Fruit fly (Drosophila melanogaster) whole organism, embryonic: Measurements from ENCODE around the gene Idh3a.

ENCODE experiments used
- Awh ChIP-seq: fragments of 200-800 bp; sonication (Bioruptor generic); IDR thresholded peaks from 2 replicates; pipeline ENCODE4, ENCODE4 v1.3.6; 2022; ENCODE audit warnings: missing biosample characterization, missing genetic modification characterization
- Bdp1 ChIP-seq: fragments of 200-800 bp; sonication (Bioruptor generic); optimal IDR thresholded peaks from 3 replicates; lab custom pipeline; 2016; ENCODE audit warnings: missing biosample characterization, missing genetic modification characterization
- CG10267 ChIP-seq: fragments of 200-800 bp; sonication (Bioruptor generic); optimal IDR thresholded peaks from 2 replicates; lab custom pipeline; 2018; ENCODE audit warnings: missing biosample characterization, mild to moderate bottlenecking, missing genetic modification characterization, moderate library complexity
- CG12299 ChIP-seq: fragments of 200-800 bp; sonication (Bioruptor generic); optimal IDR thresholded peaks from 2 replicates; lab custom pipeline; 2018; ENCODE audit warnings: missing biosample characterization, mild to moderate bottlenecking, missing genetic modification characterization
- CG13424 ChIP-seq: fragments of 200-800 bp; sonication (Bioruptor generic); optimal IDR thresholded peaks from 2 replicates; lab custom pipeline; 2019; ENCODE audit warnings: missing biosample characterization, mild to moderate bottlenecking, missing genetic modification characterization, moderate library complexity
- CG13624 ChIP-seq: fragments of 200-800 bp; sonication (Bioruptor generic); optimal IDR thresholded peaks from 2 replicates; lab custom pipeline; 2016; ENCODE audit warnings: missing biosample characterization, missing genetic modification characterization
- CG13775 ChIP-seq: fragments of 200-800 bp; sonication (Bioruptor generic); optimal IDR thresholded peaks from 3 replicates; lab custom pipeline; 2017; ENCODE audit warnings: missing biosample characterization, mild to moderate bottlenecking, missing genetic modification characterization
- CG14860 ChIP-seq: fragments of 200-800 bp; sonication (Bioruptor generic); IDR thresholded peaks from 3 replicates; pipeline ENCODE4 v1.3.6; 2022; ENCODE audit warnings: missing biosample characterization, missing genetic modification characterization; ENCODE audit not compliant: partially characterized antibody
- CG15514 ChIP-seq: fragments of 200-800 bp; sonication (Bioruptor generic); optimal IDR thresholded peaks from 3 replicates; lab custom pipeline; 2017; ENCODE audit warnings: missing biosample characterization, missing genetic modification characterization, mild to moderate bottlenecking, moderate library complexity, missing genetic modification reagents
- CG16813 ChIP-seq: fragments of 200-800 bp; sonication (Bioruptor generic); IDR thresholded peaks from 3 replicates; pipeline ENCODE4 v1.3.6; 2022; ENCODE audit warnings: missing biosample characterization, missing genetic modification characterization; ENCODE audit not compliant: partially characterized antibody
- CG17829 ChIP-seq: fragments of 200-800 bp; optimal IDR thresholded peaks from 2 replicates; lab custom pipeline; 2019; ENCODE audit warnings: missing biosample characterization, mild to moderate bottlenecking, missing genetic modification characterization, moderate library complexity
- CG18599 ChIP-seq: fragments of 200-800 bp; sonication (Bioruptor generic); optimal IDR thresholded peaks from 3 replicates; lab custom pipeline; 2017; ENCODE audit warnings: missing biosample characterization, missing genetic modification characterization, mild to moderate bottlenecking, moderate library complexity, missing genetic modification reagents
- CG18619 ChIP-seq: fragments of 200-800 bp; sonication (Bioruptor generic); optimal IDR thresholded peaks from 3 replicates; lab custom pipeline; 2017; ENCODE audit warnings: missing biosample characterization, mild to moderate bottlenecking, missing genetic modification characterization
- CG2120 ChIP-seq: fragments of 200-800 bp; sonication (Bioruptor generic); optimal IDR thresholded peaks from 3 replicates; lab custom pipeline; 2016; ENCODE audit warnings: missing biosample characterization, missing genetic modification characterization
- CG2129 ChIP-seq: fragments of 200-800 bp; sonication (Bioruptor generic); IDR thresholded peaks from 2 replicates; pipeline ENCODE4 v1.3.6; 2022; ENCODE audit warnings: missing biosample characterization, missing genetic modification characterization; ENCODE audit not compliant: partially characterized antibody
- CG31224 ChIP-seq: fragments of 200-800 bp; sonication (Bioruptor generic); IDR thresholded peaks from 2 replicates; pipeline ENCODE4 v1.3.6; 2022; ENCODE audit warnings: missing biosample characterization, missing genetic modification characterization
- CG8388 ChIP-seq: fragments of 200-800 bp; sonication (Bioruptor generic); optimal IDR thresholded peaks from 2 replicates; lab custom pipeline; 2019; ENCODE audit warnings: missing biosample characterization, mild to moderate bottlenecking, missing genetic modification characterization, moderate library complexity
- Fer1 ChIP-seq: fragments of 200-800 bp; sonication (Bioruptor generic); optimal IDR thresholded peaks from 2 replicates; lab custom pipeline; 2017; ENCODE audit warnings: missing biosample characterization, mild to moderate bottlenecking, missing genetic modification characterization
- Gsc ChIP-seq: fragments of 200-800 bp; sonication (Bioruptor generic); IDR thresholded peaks from 2 replicates; pipeline ENCODE4 v1.3.6; 2022; ENCODE audit warnings: missing biosample characterization, missing genetic modification characterization
- HLH4C ChIP-seq: fragments of 200-800 bp; sonication (Bioruptor generic); IDR thresholded peaks from 3 replicates; pipeline ENCODE4 v1.3.6; 2022; ENCODE audit warnings: missing biosample characterization, missing genetic modification characterization; ENCODE audit not compliant: partially characterized antibody
- Hmr ChIP-seq: fragments of 200-800 bp; sonication (Bioruptor generic); optimal IDR thresholded peaks from 3 replicates; lab custom pipeline; 2017; ENCODE audit warnings: mild to moderate bottlenecking, missing biosample characterization, missing genetic modification reagents, missing genetic modification characterization
- Hr78 ChIP-seq, 2 experiments: fragments of 200-800 bp in 1 of 2; fragments of >200 bp in 1 of 2; sonication (Bioruptor generic) in 1 of 2; optimal IDR thresholded peaks; 2 replicates each; lab custom pipeline; 2017 to 2019; ENCODE audit warnings: missing biosample characterization in 2 of 2, missing genetic modification characterization in 2 of 2, mild to moderate bottlenecking in 1 of 2, moderate library complexity in 1 of 2
- MESR4 ChIP-seq: fragments of 200-800 bp; sonication (Bioruptor generic); optimal IDR thresholded peaks from 2 replicates; lab custom pipeline; 2018; ENCODE audit warnings: missing biosample characterization, mild to moderate bottlenecking, missing genetic modification characterization, moderate library complexity
- Max ChIP-seq: fragments of 200-800 bp; sonication (Bioruptor generic); optimal IDR thresholded peaks from 2 replicates; lab custom pipeline; 2016; ENCODE audit warnings: missing biosample characterization, mild to moderate bottlenecking, missing genetic modification characterization
- NFAT ChIP-seq: fragments of 200-800 bp; sonication (Bioruptor generic); IDR thresholded peaks from 2 replicates; pipeline ENCODE4 v1.3.6; 2022; ENCODE audit warnings: missing biosample characterization, missing genetic modification characterization
- Rfx ChIP-seq: fragments of 200-800 bp; sonication (Bioruptor generic); IDR thresholded peaks from 2 replicates; pipeline ENCODE4 v1.3.6; 2022; ENCODE audit warnings: missing biosample characterization, missing genetic modification characterization
- Scr ChIP-seq: fragments of 200-800 bp; sonication (Bioruptor generic); IDR thresholded peaks from 2 replicates; pipeline ENCODE4 v1.3.6; 2022; ENCODE audit warnings: missing biosample characterization, missing genetic modification characterization; ENCODE audit not compliant: partially characterized antibody
- Sry-δ ChIP-seq: fragments of 200-800 bp; sonication (Bioruptor generic); optimal IDR thresholded peaks from 2 replicates; lab custom pipeline; 2016; ENCODE audit warnings: missing biosample characterization, missing genetic modification characterization
- Xbp1 ChIP-seq: fragments of 200-800 bp; sonication (Bioruptor generic); optimal IDR thresholded peaks from 3 replicates; lab custom pipeline; 2016; ENCODE audit warnings: missing biosample characterization, mild to moderate bottlenecking, missing genetic modification characterization
- cg ChIP-seq: fragments of 200-800 bp; sonication (Bioruptor generic); optimal IDR thresholded peaks from 3 replicates; lab custom pipeline; 2019; ENCODE audit warnings: missing biosample characterization, mild to moderate bottlenecking, missing genetic modification characterization, moderate library complexity
- ci ChIP-seq: fragments of 200-800 bp; sonication (Bioruptor generic); IDR thresholded peaks from 3 replicates; pipeline ENCODE4 v1.3.6; 2022; ENCODE audit warnings: missing biosample characterization, missing genetic modification characterization
- gce ChIP-seq: fragments of 200-800 bp; sonication (Bioruptor generic); IDR thresholded peaks from 3 replicates; pipeline ENCODE4 v1.3.6; 2022; ENCODE audit warnings: missing biosample characterization, missing genetic modification characterization
- gcm2 ChIP-seq: fragments of 200-800 bp; sonication (Bioruptor generic); optimal IDR thresholded peaks from 2 replicates; lab custom pipeline; 2016; ENCODE audit warnings: missing biosample characterization, missing genetic modification characterization
- h ChIP-seq: fragments of >200 bp; optimal IDR thresholded peaks from 2 replicates; lab custom pipeline; 2017
- hkb ChIP-seq, 2 experiments: fragments of 200-800 bp in 1 of 2; fragments of >200 bp in 1 of 2; sonication (Bioruptor generic) in 1 of 2; IDR thresholded peaks in 1 of 2; optimal IDR thresholded peaks in 1 of 2; 2 replicates each; pipeline versions ENCODE4 v1.3.6 to Lab custom; 2017 to 2022; ENCODE audit warnings: missing biosample characterization in 1 of 2, missing genetic modification characterization in 1 of 2
- knrl ChIP-seq: fragments of 200-800 bp; sonication (Bioruptor generic); IDR thresholded peaks from 3 replicates; pipeline ENCODE4 v1.3.6; 2022; ENCODE audit warnings: missing biosample characterization, missing genetic modification characterization; ENCODE audit not compliant: partially characterized antibody
- lmd ChIP-seq: fragments of 200-800 bp; sonication (Bioruptor generic); IDR thresholded peaks from 2 replicates; pipeline ENCODE4 v1.3.6; 2022; ENCODE audit warnings: missing biosample characterization, missing genetic modification characterization
- maf-S ChIP-seq: fragments of 200-800 bp; sonication (Bioruptor generic); optimal IDR thresholded peaks from 2 replicates; lab custom pipeline; 2016; ENCODE audit warnings: missing biosample characterization, missing genetic modification characterization
- phol ChIP-seq: fragments of 200-800 bp; sonication (Bioruptor generic); optimal IDR thresholded peaks from 3 replicates; lab custom pipeline; 2018; ENCODE audit warnings: missing biosample characterization, mild to moderate bottlenecking, missing genetic modification characterization, moderate library complexity
- run ChIP-seq: fragments of 200-800 bp; sonication (Bioruptor generic); optimal IDR thresholded peaks from 3 replicates; lab custom pipeline; 2018; ENCODE audit warnings: missing biosample characterization, mild to moderate bottlenecking, missing genetic modification characterization
- sr ChIP-seq: fragments of 200-800 bp; sonication (Bioruptor generic); IDR thresholded peaks from 3 replicates; pipeline ENCODE4 v1.3.6; 2022; ENCODE audit warnings: missing biosample characterization, missing genetic modification characterization
- tll ChIP-seq, 2 experiments: fragments of 200-800 bp in 1 of 2; fragments of >200 bp in 1 of 2; sonication (Bioruptor generic) in 1 of 2; optimal IDR thresholded peaks; 2 replicates each; lab custom pipeline; 2017 to 2019; ENCODE audit warnings: missing biosample characterization in 2 of 2, missing genetic modification characterization in 2 of 2, mild to moderate bottlenecking in 1 of 2, moderate library complexity in 1 of 2
- tx ChIP-seq: fragments of 200-800 bp; sonication (Bioruptor generic); optimal IDR thresholded peaks from 2 replicates; lab custom pipeline; 2016; ENCODE audit warnings: missing biosample characterization, missing genetic modification characterization
- unc-4 ChIP-seq: fragments of 200-800 bp; sonication (Bioruptor generic); IDR thresholded peaks from 2 replicates; pipeline ENCODE4 v1.3.6; 2022; ENCODE audit warnings: missing biosample characterization, missing genetic modification characterization; ENCODE audit not compliant: partially characterized antibody
- vfl ChIP-seq: fragments of 200-800 bp; sonication (Bioruptor generic); optimal IDR thresholded peaks from 2 replicates; lab custom pipeline; 2016; ENCODE audit warnings: missing biosample characterization, missing genetic modification characterization
- vnd ChIP-seq: fragments of 200-800 bp; sonication (Bioruptor generic); IDR thresholded peaks from 3 replicates; pipeline ENCODE4 v1.3.6; 2022; ENCODE audit warnings: missing biosample characterization, missing genetic modification characterization; ENCODE audit not compliant: partially characterized antibody

Idh3a gene

DNA sequence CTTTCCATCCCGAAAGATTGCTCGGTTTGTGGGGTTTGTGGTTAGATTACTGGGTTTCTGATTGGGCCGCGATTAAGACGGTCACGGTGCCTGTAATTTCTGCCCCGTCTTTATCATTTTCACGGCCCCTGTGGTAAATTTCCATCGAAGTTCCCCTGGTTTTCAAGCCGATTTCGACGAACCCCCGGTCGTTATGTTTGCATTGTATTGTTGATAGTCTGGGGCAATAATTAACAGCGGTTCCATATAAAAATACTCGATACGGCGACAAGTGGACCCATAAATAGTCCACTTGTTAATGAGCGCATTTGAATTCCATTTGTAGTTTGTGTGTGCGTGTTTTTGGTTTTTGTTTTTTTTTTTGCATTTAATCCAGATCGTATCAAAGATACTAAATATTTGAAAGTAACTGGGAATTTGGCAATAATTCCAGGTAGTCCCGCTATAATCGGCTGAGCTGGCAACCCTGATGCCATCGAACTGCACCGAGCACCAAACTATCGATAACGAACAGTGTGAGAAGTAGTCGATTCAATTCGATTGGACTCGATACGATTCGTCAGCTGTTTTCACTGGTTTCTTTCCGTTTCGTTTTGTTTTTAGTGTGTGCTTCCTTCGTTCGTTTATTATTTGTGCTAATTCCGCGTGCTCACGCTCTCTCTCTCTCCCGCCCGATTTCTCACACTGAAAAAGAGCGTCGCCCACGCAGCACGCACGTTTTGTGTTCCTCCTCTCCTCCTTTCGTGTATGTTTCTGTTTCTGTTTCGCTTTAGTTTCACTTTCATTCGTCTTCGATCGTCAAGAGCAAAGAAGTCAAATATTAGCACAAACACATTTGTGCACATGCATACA, 16.1 kb downstream of the Idh3a start (continued):
- TF ChIP-seq CG18619 (GFP tag; lab: Kevin White, UChicago) (peak; percentile 20), HLH4C (GFP tag; lab: Robert Waterston, UW) (peak; percentile 80), tll (GFP tag; optimal IDR thresholded peaks at IDR 0.05; lab: Kevin White, UChicago) (peak in 1 of 2 experiments; percentile 66), MESR4 (GFP tag; lab: Kevin White, UChicago) (peak; percentile 15), Max (GFP tag; lab: Kevin White, UChicago) (peak; percentile 65), NFAT (GFP tag; lab: Robert Waterston, UW) (peak; percentile 60; the same call in 1 of the 2 replicates), sr (GFP tag; lab: Robert Waterston, UW) (peak; percentile 99), vfl (GFP tag; lab: Kevin White, UChicago) (peak; percentile 2), gce (GFP tag; lab: Robert Waterston, UW) (0 out of 3 replicates have a peak, but pooled peaks have one; percentile 28), CG15514 (peak; percentile 90), CG8388 (GFP tag; lab: Kevin White, UChicago) (no peak), CG12299 (tag; lab: Kevin White, UChicago) (peak; percentile 1), vnd (peak; percentile 77), Hmr (GFP tag; lab: Kevin White, UChicago) (no peak), knrl (GFP tag; lab: Robert Waterston, UW) (peak; percentile 76), gcm2 (no peak), CG16813 (peak; percentile 84), CG2120 (GFP tag; lab: Kevin White, UChicago) (peak; percentile 64), hkb (optimal IDR thresholded peaks at IDR 0.05; lab: Kevin White, UChicago) (no peak), hkb (GFP tag; IDR thresholded peaks at IDR 0.05; lab: Robert Waterston, UW) (0 out of 2 replicates have a peak, but pooled peaks have one; percentile 14), CG14860 (GFP tag; lab: Robert Waterston, UW) (peak; percentile 79), CG17829 (tag; lab: Kevin White, UChicago) (peak; percentile 34), Xbp1 (GFP tag; lab: Kevin White, UChicago) (peak; percentile 54), Fer1 (GFP tag; lab: Kevin White, UChicago) (peak; percentile 53), Bdp1 (GFP tag; lab: Kevin White, UChicago) (peak; percentile 47), cg (GFP tag; lab: Kevin White, UChicago) (peak; percentile 50), CG13424 (tag; lab: Kevin White, UChicago) (peak; percentile 3), h (lab: Kevin White, UChicago) (no peak), ci (GFP tag; lab: Robert Waterston, UW) (peak; percentile 17; the same call in 1 of the 3 replicates), CG13624 (GFP tag; lab: Kevin White, UChicago) (peak; percentile 56), tx (GFP tag; lab: Kevin White, UChicago) (peak; percentile 8), Gsc (GFP tag; lab: Robert Waterston, UW) (no peak), maf-S (GFP tag; lab: Kevin White, UChicago) (peak; percentile 35), CG10267 (tag; lab: Kevin White, UChicago) (peak; percentile 26), Rfx (peak; percentile 55), Hr78 (GFP tag; optimal IDR thresholded peaks at IDR 0.05; lab: Kevin White, UChicago) (no peak), Awh (GFP tag; lab: Robert Waterston, UW) (no peak), CG13775 (GFP tag; lab: Kevin White, UChicago) (peak; percentile 2), CG18599 (GFP tag; lab: Kevin White, UChicago) (peak; percentile 66), lmd (GFP tag; lab: Robert Waterston, UW) (peak; percentile 31; the same call in 1 of the 2 replicates), Scr (GFP tag; lab: Robert Waterston, UW) (peak; percentile 82), Sry-δ (GFP tag; lab: Kevin White, UChicago) (peak; percentile 83), phol (tag; lab: Kevin White, UChicago) (peak; percentile 14), CG2129 (GFP tag; lab: Robert Waterston, UW) (peak; percentile 44; the same call in 1 of the 2 replicates), unc-4 (GFP tag; lab: Robert Waterston, UW) (peak; percentile 80), run (tag; lab: Kevin White, UChicago) (no peak), CG31224 (GFP tag; lab: Robert Waterston, UW) (0 out of 2 replicates have a peak, but pooled peaks have one; percentile 19)
